Worm (Caenorhabditis elegans): ENCODE measurements around the gene EEED8.15.

- no peak for TF ChIP-seq duxl-1 (tag; optimal IDR thresholded peaks at IDR 0.05; ENCODE audit: poor library complexity)
- no peak for TF ChIP-seq zag-1 (tag; optimal IDR thresholded peaks at IDR 0.05)
- no peak for TF ChIP-seq ctbp-1 (GFP tag; IDR thresholded peaks at IDR 0.05)
- TF ChIP-seq F10B5.3 (tag; optimal IDR thresholded peaks at IDR 0.05): no peak
- no peak for TF ChIP-seq gei-8 (GFP tag; optimal IDR thresholded peaks at IDR 0.05)
- TF ChIP-seq dve-1 (tag; optimal IDR thresholded peaks at IDR 0.05; ENCODE audit: insufficient read depth): no peak
- no peak for TF ChIP-seq dmd-9 (GFP tag; IDR thresholded peaks at IDR 0.05)
- no peak for TF ChIP-seq ama-1 (optimal IDR thresholded peaks at IDR 0.05)
- no peak for TF ChIP-seq ztf-11 (tag; optimal IDR thresholded peaks at IDR 0.05)
- TF ChIP-seq skn-1 (tag; optimal IDR thresholded peaks at IDR 0.05): no peak
- no peak for TF ChIP-seq aly-2 (tag; optimal IDR thresholded peaks at IDR 0.05)
- no peak for TF ChIP-seq aha-1 (tag)
These were observed 40.8 kb upstream of the EEED8.15 start for ce11 chrII:5378239-5378521.

Measured in whole organism, L4 larva.